Worm (Caenorhabditis elegans) whole organism, mixed stage, embryonic: ENCODE measurements around the gene kin-2.

Experiments
- M03D4.4 ChIP-seq: sonication (generic microtip); optimal IDR thresholded peaks from 2 replicates; lab custom pipeline; 2017; ENCODE audit warnings: mild to moderate bottlenecking, missing genetic modification characterization, missing compliant biosample characterization
- bed-3 ChIP-seq: fragments of 200-800 bp; sonication (Bioruptor generic); optimal IDR thresholded peaks from 3 replicates; lab custom pipeline; 2018; ENCODE audit warnings: mild to moderate bottlenecking, missing genetic modification characterization, moderate library complexity, missing compliant biosample characterization
- blmp-1 ChIP-seq: fragments of 150-350 bp; optimal IDR thresholded peaks from 2 replicates; lab custom pipeline; 2014; ENCODE audit warnings: missing biosample characterization, missing genetic modification characterization
- ceh-39 ChIP-seq: fragments of 150-350 bp; optimal IDR thresholded peaks from 2 replicates; lab custom pipeline; 2014; ENCODE audit warnings: missing biosample characterization, missing genetic modification characterization
- ceh-43 ChIP-seq: fragments of 200-800 bp; sonication (Bioruptor generic); optimal IDR thresholded peaks from 2 replicates; lab custom pipeline; 2018; ENCODE audit warnings: mild to moderate bottlenecking, missing genetic modification characterization, moderate library complexity, missing compliant biosample characterization
- ceh-83 ChIP-seq: fragments of 200-800 bp; sonication (Bioruptor generic); optimal IDR thresholded peaks from 2 replicates; lab custom pipeline; 2018; ENCODE audit warnings: mild to moderate bottlenecking, missing genetic modification characterization, missing compliant biosample characterization
- ces-1 ChIP-seq: fragments of 150-350 bp; optimal IDR thresholded peaks from 2 replicates; lab custom pipeline; 2014; ENCODE audit warnings: missing biosample characterization, missing genetic modification reagents, missing genetic modification characterization
- cnd-1 ChIP-seq: fragments of 200-800 bp; sonication (Bioruptor generic); optimal IDR thresholded peaks from 2 replicates; lab custom pipeline; 2018; ENCODE audit warnings: mild to moderate bottlenecking, missing genetic modification characterization, missing compliant biosample characterization
- drap-1 ChIP-seq: fragments of 200-800 bp; sonication (Bioruptor generic); optimal IDR thresholded peaks from 3 replicates; lab custom pipeline; 2018; ENCODE audit warnings: mild to moderate bottlenecking, missing genetic modification characterization, missing compliant biosample characterization
- elt-1 ChIP-seq: sonication (generic microtip); optimal IDR thresholded peaks from 2 replicates; lab custom pipeline; 2017; ENCODE audit warnings: missing genetic modification characterization, mild to moderate bottlenecking, missing compliant biosample characterization, antibody characterized with exemption, moderate library complexity, borderline replicate concordance; ENCODE audit not compliant: insufficient read depth
- elt-3 ChIP-seq: fragments of 150-350 bp; optimal IDR thresholded peaks from 2 replicates; lab custom pipeline; 2014; ENCODE audit warnings: missing biosample characterization, missing genetic modification characterization
- flh-1 ChIP-seq: fragments of 200-800 bp; sonication (Bioruptor generic); optimal IDR thresholded peaks from 2 replicates; lab custom pipeline; 2018; ENCODE audit warnings: mild to moderate bottlenecking, missing genetic modification characterization, moderate library complexity, missing compliant biosample characterization
- ham-2 ChIP-seq: fragments of 200-800 bp; sonication (Bioruptor generic); optimal IDR thresholded peaks from 2 replicates; lab custom pipeline; 2018; ENCODE audit warnings: mild to moderate bottlenecking, missing genetic modification characterization, missing compliant biosample characterization
- hlh-1 ChIP-seq: fragments of 150-350 bp; optimal IDR thresholded peaks from 2 replicates; lab custom pipeline; 2014; ENCODE audit warnings: missing biosample characterization, missing genetic modification reagents, missing genetic modification characterization
- lin-13 ChIP-seq: fragments of 150-350 bp; optimal IDR thresholded peaks from 2 replicates; lab custom pipeline; 2014; ENCODE audit warnings: missing biosample characterization, missing genetic modification characterization
- lin-32 ChIP-seq: fragments of 200-800 bp; sonication (Bioruptor generic); optimal IDR thresholded peaks from 2 replicates; lab custom pipeline; 2018; ENCODE audit warnings: mild to moderate bottlenecking, missing genetic modification characterization, missing compliant biosample characterization
- lsy-2 ChIP-seq: fragments of 150-350 bp; optimal IDR thresholded peaks from 2 replicates; lab custom pipeline; 2014; ENCODE audit warnings: missing biosample characterization, missing genetic modification characterization
- mab-5 ChIP-seq: fragments of 150-350 bp; optimal IDR thresholded peaks from 2 replicates; lab custom pipeline; 2014; ENCODE audit warnings: missing biosample characterization, missing genetic modification characterization
- mep-1 ChIP-seq: fragments of 150-350 bp; optimal IDR thresholded peaks from 2 replicates; lab custom pipeline; 2017; ENCODE audit warnings: missing biosample characterization, missing genetic modification reagents, missing genetic modification characterization, inconsistent platforms
- mls-2 ChIP-seq: sonication (generic microtip); optimal IDR thresholded peaks from 2 replicates; lab custom pipeline; 2016; ENCODE audit warnings: mild to moderate bottlenecking, missing genetic modification characterization, moderate library complexity, missing compliant biosample characterization
- nhr-12 ChIP-seq: fragments of 150-350 bp; optimal IDR thresholded peaks from 2 replicates; lab custom pipeline; 2014; ENCODE audit warnings: missing biosample characterization, missing genetic modification characterization
- nhr-2 ChIP-seq: fragments of 150-350 bp; optimal IDR thresholded peaks from 2 replicates; lab custom pipeline; 2014; ENCODE audit warnings: missing biosample characterization, missing genetic modification characterization
- nhr-237 ChIP-seq: fragments of 150-350 bp; optimal IDR thresholded peaks from 2 replicates; lab custom pipeline; 2014; ENCODE audit warnings: missing biosample characterization, missing genetic modification characterization
- nhr-28 ChIP-seq: fragments of 150-350 bp; optimal IDR thresholded peaks from 2 replicates; lab custom pipeline; 2014; ENCODE audit warnings: missing biosample characterization, missing genetic modification characterization
- nhr-76 ChIP-seq: sonication (generic microtip); optimal IDR thresholded peaks from 2 replicates; lab custom pipeline; 2017; ENCODE audit warnings: missing biosample characterization, missing genetic modification characterization
- pha-4 ChIP-seq: fragments of 150-350 bp; optimal IDR thresholded peaks from 2 replicates; lab custom pipeline; 2018; ENCODE audit warnings: missing biosample characterization, missing genetic modification reagents, missing genetic modification characterization
- sem-2 ChIP-seq: fragments of 200-800 bp; sonication (Bioruptor generic); optimal IDR thresholded peaks from 2 replicates; lab custom pipeline; 2018; ENCODE audit warnings: mild to moderate bottlenecking, missing genetic modification characterization, missing compliant biosample characterization
- snpc-4 ChIP-seq: fragments of 150-350 bp; optimal IDR thresholded peaks from 2 replicates; lab custom pipeline; 2014; ENCODE audit warnings: missing biosample characterization, missing genetic modification characterization
- sptf-1 ChIP-seq: sonication (generic microtip); optimal IDR thresholded peaks from 2 replicates; lab custom pipeline; 2017; ENCODE audit warnings: mild to moderate bottlenecking, missing genetic modification characterization, moderate library complexity, missing compliant biosample characterization
- tbx-8 ChIP-seq: fragments of 200-800 bp; sonication (Bioruptor generic); optimal IDR thresholded peaks from 2 replicates; lab custom pipeline; 2018; ENCODE audit warnings: mild to moderate bottlenecking, missing genetic modification characterization, moderate library complexity, missing compliant biosample characterization
- unc-120 ChIP-seq: sonication (generic microtip); optimal IDR thresholded peaks from 2 replicates; lab custom pipeline; 2017; ENCODE audit warnings: missing genetic modification characterization, missing compliant biosample characterization; ENCODE audit not compliant: poor library complexity, severe bottlenecking
- unc-39 ChIP-seq: fragments of 150-350 bp; optimal IDR thresholded peaks from 2 replicates; lab custom pipeline; 2014; ENCODE audit warnings: missing biosample characterization, missing genetic modification characterization
- unc-62 ChIP-seq: fragments of 150-350 bp; optimal IDR thresholded peaks from 2 replicates; lab custom pipeline; 2014; ENCODE audit warnings: missing biosample characterization, missing genetic modification reagents, missing genetic modification characterization
- zip-8 ChIP-seq: fragments of 150-350 bp; optimal IDR thresholded peaks from 2 replicates; lab custom pipeline; 2014; ENCODE audit warnings: missing biosample characterization, missing genetic modification characterization
- ztf-11 ChIP-seq: fragments of 150-350 bp; optimal IDR thresholded peaks from 2 replicates; lab custom pipeline; 2014; ENCODE audit warnings: missing biosample characterization, missing genetic modification characterization

Gene kin-2

ce11 chrX:5960872-5961271, 16.8 kb downstream of the kin-2 start:
- TF ChIP-seq unc-62 (GFP tag; lab: Kevin White, UChicago) (no peak), sptf-1 (tag; lab: Kevin White, UChicago) (no peak), M03D4.4 (tag; lab: Kevin White, UChicago) (no peak), drap-1 (GFP tag; lab: Kevin White, UChicago) (no peak), flh-1 (GFP tag; lab: Kevin White, UChicago) (no peak), hlh-1 (tag; lab: Kevin White, UChicago) (no peak), blmp-1 (tag; lab: Kevin White, UChicago) (no peak)

DNA sequence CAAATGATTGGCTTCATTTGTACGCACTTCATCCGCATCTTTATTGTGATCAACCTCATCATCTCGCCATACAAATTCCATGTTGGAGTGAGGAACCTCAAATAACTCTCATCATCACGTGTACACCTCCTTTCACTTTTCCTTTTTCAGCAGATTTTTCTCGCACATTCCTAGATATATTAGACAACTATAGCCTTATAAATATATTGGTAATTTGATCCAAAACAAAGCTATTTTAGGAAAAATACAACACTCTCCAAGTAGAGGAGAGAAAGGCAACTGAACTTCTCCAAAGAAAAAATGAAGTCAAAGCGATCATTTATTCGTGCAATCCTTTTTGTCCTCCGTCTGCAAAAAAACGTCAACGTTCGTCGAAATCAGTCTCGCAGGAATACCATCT, 18.8 kb downstream of the kin-2 start, which contains the start of gene R07E4.1:
Gene R07E4.1 (plus strand): TSS at position 301 of the 400 bp plus-strand sequence.
- no peak for TF ChIP-seq ceh-39 (tag; lab: Kevin White, UChicago)
- TF ChIP-seq mab-5 (tag; lab: Kevin White, UChicago) = no peak
- TF ChIP-seq sem-2 = no peak
- no peak for TF ChIP-seq lin-32 (GFP tag; lab: Kevin White, UChicago)
- TF ChIP-seq ces-1 = no peak
- no peak for TF ChIP-seq flh-1 (GFP tag; lab: Kevin White, UChicago)
- no peak for TF ChIP-seq elt-3 (tag; lab: Kevin White, UChicago)
- no peak for TF ChIP-seq hlh-1 (tag; lab: Kevin White, UChicago)
- no peak for TF ChIP-seq sptf-1 (tag; lab: Kevin White, UChicago)
- TF ChIP-seq tbx-8 = no peak
- TF ChIP-seq pha-4 (tag; lab: Kevin White, UChicago) = no peak
- no peak for TF ChIP-seq blmp-1 (tag; lab: Kevin White, UChicago)
- TF ChIP-seq nhr-12 = no peak

DNA sequence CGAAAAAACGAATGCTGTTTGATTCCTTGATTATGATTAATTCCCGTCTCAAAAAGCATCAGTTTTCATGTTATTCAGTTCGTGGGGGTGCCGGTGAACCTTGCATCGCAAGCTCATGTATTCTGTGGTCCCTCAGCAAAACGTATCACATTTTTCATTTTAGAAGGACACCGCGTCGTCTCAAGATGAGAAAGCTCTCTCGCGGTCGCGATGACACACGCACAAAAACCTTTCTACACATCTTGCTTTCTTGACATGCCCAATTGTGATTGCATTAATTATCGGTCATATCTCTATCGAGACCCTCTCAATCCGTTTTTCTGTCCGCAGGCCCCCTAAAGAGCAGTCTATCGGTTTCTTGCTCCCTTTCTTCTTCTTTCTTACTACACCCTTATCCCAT, 21.5 kb downstream of the kin-2 start:
- TF ChIP-seq ces-1 (peak; percentile 39), zip-8 (tag; lab: Kevin White, UChicago) (no peak)

- TF ChIP-seq mab-5 (tag; lab: Kevin White, UChicago) (no peak), hlh-1 (tag; lab: Kevin White, UChicago) (peak; percentile 60), elt-1 (tag; lab: Kevin White, UChicago) (no peak), pha-4 (tag; lab: Kevin White, UChicago) (peak; percentile 80), elt-3 (tag; lab: Kevin White, UChicago) (no peak), ceh-39 (tag; lab: Kevin White, UChicago) (no peak), ham-2 (GFP tag; lab: Kevin White, UChicago) (no peak), nhr-76 (tag; lab: Kevin White, UChicago) (no peak), nhr-12 (no peak), ceh-83 (GFP tag; lab: Kevin White, UChicago) (no peak), nhr-237 (peak; percentile 43), mls-2 (peak; percentile 15), zip-8 (tag; lab: Kevin White, UChicago) (no peak), nhr-2 (no peak), lsy-2 (peak; percentile 71), unc-39 (tag; lab: Kevin White, UChicago) (no peak), ces-1 (peak; percentile 48), sptf-1 (tag; lab: Kevin White, UChicago) (no peak), tbx-8 (no peak), ceh-43 (GFP tag; lab: Kevin White, UChicago) (no peak), M03D4.4 (tag; lab: Kevin White, UChicago) (no peak), cnd-1 (tag; lab: Kevin White, UChicago) (no peak), lin-32 (GFP tag; lab: Kevin White, UChicago) (no peak), nhr-28 (no peak), drap-1 (GFP tag; lab: Kevin White, UChicago) (no peak), bed-3 (no peak), mep-1 (peak; percentile 93), ztf-11 (tag; lab: Kevin White, UChicago) (no peak), snpc-4 (tag; lab: Kevin White, UChicago) (no peak), unc-120 (tag; lab: Kevin White, UChicago) (peak; percentile 50), blmp-1 (tag; lab: Kevin White, UChicago) (no peak), unc-62 (GFP tag; lab: Kevin White, UChicago) (no peak), lin-13 (peak; percentile 56), sem-2 (no peak), flh-1 (GFP tag; lab: Kevin White, UChicago) (no peak)
Observed at ce11 chrX:5953174-5953573, 24.5 kb downstream of the kin-2 start, which contains the start of the genes R07E4.5 and R07E4.3. Gene R07E4.5, minus strand, starts transcription at chrX:5953174. Gene R07E4.3, plus strand, starts transcription at chrX:5953458.
